Worm (Caenorhabditis elegans) whole organism, L1 larva: Measurements from ENCODE around the gene zipt-7.2.
A peak's percentile ranks its signal among the peaks of the same experiment; 100 is the strongest.

Source experiments
- F16B12.6 ChIP-seq: fragments of 150-350 bp; optimal IDR thresholded peaks from 2 replicates; lab custom pipeline; 2014; ENCODE audit warnings: missing biosample characterization, missing genetic modification characterization
- Y116A8C.19 ChIP-seq: sonication (generic microtip); optimal IDR thresholded peaks from 2 replicates; lab custom pipeline; 2016; ENCODE audit warnings: missing compliant biosample characterization, missing genetic modification characterization, borderline replicate concordance
- ceh-63 ChIP-seq: fragments of 200-800 bp; sonication (Bioruptor generic); optimal IDR thresholded peaks from 2 replicates; lab custom pipeline; 2018; ENCODE audit warnings: mild to moderate bottlenecking, missing genetic modification characterization, missing compliant biosample characterization
- ceh-8 ChIP-seq: fragments of 200-800 bp; sonication (Bioruptor generic); optimal IDR thresholded peaks from 2 replicates; lab custom pipeline; 2018; ENCODE audit warnings: mild to moderate bottlenecking, missing genetic modification characterization, moderate library complexity, missing compliant biosample characterization
- ceh-82 ChIP-seq, 3 experiments: fragments of 150-350 bp in 1 of 3; sonication (generic microtip) in 2 of 3; optimal IDR thresholded peaks; 2 replicates each; lab custom pipeline; 2014 to 2017; ENCODE audit warnings: missing biosample characterization in 3 of 3, missing genetic modification characterization in 3 of 3
- ceh-88 ChIP-seq: fragments of 200-800 bp; sonication (Bioruptor generic); IDR thresholded peaks from 2 replicates; pipeline ENCODE4 v1.3.6; 2022; ENCODE audit warnings: missing genetic modification characterization, missing compliant biosample characterization
- ceh-90 ChIP-seq: sonication (generic microtip); optimal IDR thresholded peaks from 2 replicates; lab custom pipeline; 2016; ENCODE audit warnings: missing genetic modification characterization, missing compliant biosample characterization
- ces-1 ChIP-seq: fragments of 150-350 bp; optimal IDR thresholded peaks from 2 replicates; lab custom pipeline; 2014; ENCODE audit warnings: missing biosample characterization, missing genetic modification reagents, missing genetic modification characterization
- dpl-1 ChIP-seq, 3 experiments: fragments of 150-350 bp in 2 of 3; sonication (generic microtip) in 1 of 3; optimal IDR thresholded peaks; 2 replicates each; lab custom pipeline; 2014 to 2017; ENCODE audit warnings: missing biosample characterization in 3 of 3, missing genetic modification characterization in 3 of 3, missing genetic modification reagents in 3 of 3
- efl-1 ChIP-seq, 4 experiments: fragments of 150-350 bp; optimal IDR thresholded peaks in 3 of 4; peaks in 1 of 4; 1 replicate in 1 of 4; 2 replicates in 3 of 4; lab custom pipeline; 2014; ENCODE audit warnings: missing biosample characterization in 2 of 4, missing genetic modification characterization in 2 of 4, missing genetic modification reagents in 2 of 4
- egl-27 ChIP-seq, 2 experiments: fragments of 150-350 bp in 1 of 2; sonication (generic microtip); optimal IDR thresholded peaks; 3 replicates each; lab custom pipeline; 2017 to 2018; ENCODE audit warnings: missing biosample characterization in 2 of 2, missing genetic modification characterization in 2 of 2, missing genetic modification reagents in 2 of 2
- ets-5 ChIP-seq: fragments of 200-800 bp; sonication (Bioruptor generic); IDR thresholded peaks from 2 replicates; pipeline ENCODE4 v1.3.6; 2022; ENCODE audit warnings: missing genetic modification characterization, missing compliant biosample characterization
- fkh-10 ChIP-seq: sonication (generic microtip); optimal IDR thresholded peaks from 2 replicates; lab custom pipeline; 2017; ENCODE audit warnings: missing biosample characterization, missing genetic modification reagents, missing genetic modification characterization
- fkh-8 ChIP-seq: sonication (generic microtip); optimal IDR thresholded peaks from 2 replicates; lab custom pipeline; 2016; ENCODE audit warnings: mild to moderate bottlenecking, missing genetic modification characterization, missing compliant biosample characterization
- grh-1 ChIP-seq: fragments of 200-800 bp; sonication (Bioruptor generic); IDR thresholded peaks from 2 replicates; pipeline ENCODE4 v1.3.6; 2022; ENCODE audit warnings: missing genetic modification reagents, missing genetic modification characterization, missing compliant biosample characterization
- hpl-2 ChIP-seq: fragments of 150-350 bp; optimal IDR thresholded peaks from 2 replicates; lab custom pipeline; 2014; ENCODE audit warnings: missing biosample characterization, missing genetic modification reagents, missing genetic modification characterization
- irx-1 ChIP-seq: sonication (generic microtip); optimal IDR thresholded peaks from 2 replicates; lab custom pipeline; 2016; ENCODE audit warnings: missing genetic modification characterization, missing compliant biosample characterization
- lin-14 ChIP-seq: fragments of 200-800 bp; sonication (Bioruptor generic); optimal IDR thresholded peaks from 2 replicates; lab custom pipeline; 2018; ENCODE audit warnings: mild to moderate bottlenecking, missing genetic modification characterization, moderate library complexity, missing compliant biosample characterization
- lin-35 ChIP-seq, 2 experiments: fragments of 150-350 bp; optimal IDR thresholded peaks; 2 replicates each; lab custom pipeline; 2014; ENCODE audit warnings: missing biosample characterization in 2 of 2, missing genetic modification characterization in 2 of 2, missing genetic modification reagents in 2 of 2
- lin-39 ChIP-seq: fragments of 150-350 bp; optimal IDR thresholded peaks from 2 replicates; lab custom pipeline; 2014; ENCODE audit warnings: missing biosample characterization, missing genetic modification reagents, missing genetic modification characterization
- lir-3 ChIP-seq: sonication (generic microtip); optimal IDR thresholded peaks from 2 replicates; lab custom pipeline; 2016; ENCODE audit warnings: mild to moderate bottlenecking, missing genetic modification characterization, moderate library complexity, missing compliant biosample characterization; ENCODE audit not compliant: poor library complexity
- mab-9 ChIP-seq: fragments of 200-800 bp; sonication (Bioruptor generic); IDR thresholded peaks from 2 replicates; pipeline ENCODE4 v1.3.6; 2022; ENCODE audit warnings: missing genetic modification reagents, missing genetic modification characterization, missing compliant biosample characterization
- mdl-1 ChIP-seq, 2 experiments: fragments of 150-350 bp; optimal IDR thresholded peaks; 2 replicates each; lab custom pipeline; 2014 to 2017; ENCODE audit warnings: missing biosample characterization in 2 of 2, missing genetic modification characterization in 2 of 2, inconsistent platforms in 1 of 2
- mep-1 ChIP-seq: fragments of 150-350 bp; optimal IDR thresholded peaks from 2 replicates; lab custom pipeline; 2014; ENCODE audit warnings: missing biosample characterization, missing genetic modification characterization
- nhr-11 ChIP-seq: fragments of 150-350 bp; optimal IDR thresholded peaks from 2 replicates; lab custom pipeline; 2014; ENCODE audit warnings: missing biosample characterization, missing genetic modification characterization
- nhr-19 ChIP-seq: fragments of 200-800 bp; sonication (Bioruptor generic); conservative IDR thresholded peaks from 2 replicates; pipeline ENCODE4 v1.3.6; 2022; ENCODE audit warnings: missing genetic modification characterization, missing compliant biosample characterization
- nhr-20 ChIP-seq: sonication (generic microtip); optimal IDR thresholded peaks from 2 replicates; lab custom pipeline; 2016; ENCODE audit warnings: mild to moderate bottlenecking, missing genetic modification characterization, missing compliant biosample characterization
- nhr-28 ChIP-seq: fragments of 150-350 bp; optimal IDR thresholded peaks from 2 replicates; lab custom pipeline; 2014; ENCODE audit warnings: missing biosample characterization, missing genetic modification characterization
- nhr-47 ChIP-seq: sonication (generic microtip); optimal IDR thresholded peaks from 2 replicates; lab custom pipeline; 2016; ENCODE audit warnings: mild to moderate bottlenecking, missing genetic modification characterization, moderate library complexity, missing compliant biosample characterization
- nhr-71 ChIP-seq: sonication (generic microtip); optimal IDR thresholded peaks from 2 replicates; lab custom pipeline; 2016; ENCODE audit warnings: mild to moderate bottlenecking, missing genetic modification characterization, moderate library complexity, missing compliant biosample characterization
- nhr-76 ChIP-seq: sonication (generic microtip); optimal IDR thresholded peaks from 2 replicates; lab custom pipeline; 2017; ENCODE audit warnings: missing biosample characterization, missing genetic modification characterization
- nhr-77 ChIP-seq: fragments of 150-350 bp; optimal IDR thresholded peaks from 2 replicates; lab custom pipeline; 2014; ENCODE audit warnings: missing biosample characterization, missing genetic modification characterization
- pag-3 ChIP-seq: sonication (generic microtip); optimal IDR thresholded peaks from 2 replicates; lab custom pipeline; 2017; ENCODE audit warnings: missing genetic modification characterization, mild to moderate bottlenecking, missing compliant biosample characterization, antibody characterized with exemption, borderline replicate concordance; ENCODE audit not compliant: insufficient read depth
- pax-3 ChIP-seq: fragments of 200-800 bp; sonication (Bioruptor generic); optimal IDR thresholded peaks from 2 replicates; lab custom pipeline; 2018; ENCODE audit warnings: mild to moderate bottlenecking, missing genetic modification characterization, moderate library complexity, missing compliant biosample characterization
- rnt-1 ChIP-seq: sonication (generic microtip); optimal IDR thresholded peaks from 2 replicates; lab custom pipeline; 2016; ENCODE audit warnings: mild to moderate bottlenecking, missing genetic modification characterization, moderate library complexity, missing compliant biosample characterization
- skn-1 ChIP-seq: fragments of 150-350 bp; optimal IDR thresholded peaks from 2 replicates; lab custom pipeline; 2014; ENCODE audit warnings: missing biosample characterization, missing genetic modification characterization
- snu-23 ChIP-seq: sonication (generic microtip); optimal IDR thresholded peaks from 2 replicates; lab custom pipeline; 2016; ENCODE audit warnings: missing genetic modification characterization, missing compliant biosample characterization
- sup-37 ChIP-seq: fragments of 200-800 bp; sonication (Bioruptor generic); optimal IDR thresholded peaks from 2 replicates; lab custom pipeline; 2018; ENCODE audit warnings: mild to moderate bottlenecking, missing genetic modification characterization, missing compliant biosample characterization
- swsn-7 ChIP-seq: sonication (generic microtip); optimal IDR thresholded peaks from 2 replicates; lab custom pipeline; 2016; ENCODE audit warnings: missing genetic modification characterization, missing compliant biosample characterization
- tbx-2 ChIP-seq: sonication (generic microtip); optimal IDR thresholded peaks from 2 replicates; lab custom pipeline; 2016; ENCODE audit warnings: missing genetic modification characterization, missing compliant biosample characterization
- unc-130 ChIP-seq: fragments of 150-350 bp; optimal IDR thresholded peaks from 2 replicates; lab custom pipeline; 2017; ENCODE audit warnings: missing biosample characterization, missing genetic modification characterization, inconsistent platforms
- unc-30 ChIP-seq: sonication (generic microtip); optimal IDR thresholded peaks from 2 replicates; lab custom pipeline; 2017; ENCODE audit warnings: missing biosample characterization, missing genetic modification characterization
- unc-62 ChIP-seq: fragments of 150-350 bp; optimal IDR thresholded peaks from 2 replicates; lab custom pipeline; 2014; ENCODE audit warnings: missing biosample characterization, missing genetic modification reagents, missing genetic modification characterization
- unc-86 ChIP-seq: sonication (generic microtip); optimal IDR thresholded peaks from 2 replicates; lab custom pipeline; 2016; ENCODE audit warnings: missing genetic modification characterization, missing compliant biosample characterization
- xbp-1 ChIP-seq: sonication (generic microtip); optimal IDR thresholded peaks from 2 replicates; lab custom pipeline; 2016; ENCODE audit warnings: missing genetic modification characterization, missing compliant biosample characterization
- zag-1 ChIP-seq: fragments of 150-350 bp; optimal IDR thresholded peaks from 2 replicates; lab custom pipeline; 2014; ENCODE audit warnings: missing biosample characterization, missing genetic modification characterization
- zip-4 ChIP-seq: fragments of 200-800 bp; sonication (Bioruptor generic); optimal IDR thresholded peaks from 2 replicates; lab custom pipeline; 2018; ENCODE audit warnings: mild to moderate bottlenecking, missing genetic modification characterization, moderate library complexity, missing compliant biosample characterization
- ztf-11 ChIP-seq, 2 experiments: sonication (generic microtip); optimal IDR thresholded peaks; 2 replicates each; lab custom pipeline; 2016 to 2017; ENCODE audit warnings: missing genetic modification characterization in 2 of 2, missing biosample characterization in 1 of 2, missing compliant biosample characterization in 1 of 2
- ztf-4 ChIP-seq: fragments of 150-350 bp; optimal IDR thresholded peaks from 2 replicates; lab custom pipeline; 2014; ENCODE audit warnings: missing biosample characterization, missing genetic modification characterization

The zipt-7.2 gene

DNA sequence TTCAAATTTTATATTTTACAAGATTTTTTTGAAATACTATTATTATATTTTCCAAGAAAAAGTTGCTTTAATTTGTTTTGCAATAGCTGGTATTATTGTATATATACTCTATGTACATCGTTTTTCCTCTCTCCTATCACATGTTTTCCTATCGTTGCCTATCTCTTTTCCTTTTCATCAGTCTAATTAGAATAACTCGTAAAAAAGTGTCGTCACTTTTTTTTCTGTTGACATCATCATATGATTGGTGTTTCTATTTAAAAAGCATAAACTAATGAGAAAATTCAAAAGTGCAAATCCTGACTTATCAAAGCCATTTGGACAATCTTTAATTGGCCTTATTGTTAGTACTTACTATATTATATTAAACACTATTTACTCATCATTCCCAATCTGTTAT, 28.3 kb upstream of the zipt-7.2 start (continued):
- peak; percentile 7 for TF ChIP-seq unc-86 (tag; lab: Kevin White, UChicago)
- TF ChIP-seq lin-14 (GFP tag; lab: Kevin White, UChicago) = peak; percentile 80
- no peak for TF ChIP-seq nhr-76
- no peak for TF ChIP-seq ets-5 (GFP tag; lab: Robert Waterston, UW)
- TF ChIP-seq ceh-88 (GFP tag; lab: Robert Waterston, UW) = no peak
- TF ChIP-seq nhr-28 (tag; lab: Kevin White, UChicago) = no peak
- no peak for TF ChIP-seq unc-30 (tag; lab: Kevin White, UChicago)
- no peak for TF ChIP-seq grh-1 (GFP tag; lab: Robert Waterston, UW)
- no peak for TF ChIP-seq sup-37 (GFP tag; lab: Kevin White, UChicago)
- peak; percentile 5 for TF ChIP-seq snu-23 (GFP tag; lab: Kevin White, UChicago)
- peak; percentile 7 for TF ChIP-seq nhr-11 (tag; lab: Kevin White, UChicago)
- TF ChIP-seq nhr-47 (tag; lab: Kevin White, UChicago) = peak; percentile 58

DNA sequence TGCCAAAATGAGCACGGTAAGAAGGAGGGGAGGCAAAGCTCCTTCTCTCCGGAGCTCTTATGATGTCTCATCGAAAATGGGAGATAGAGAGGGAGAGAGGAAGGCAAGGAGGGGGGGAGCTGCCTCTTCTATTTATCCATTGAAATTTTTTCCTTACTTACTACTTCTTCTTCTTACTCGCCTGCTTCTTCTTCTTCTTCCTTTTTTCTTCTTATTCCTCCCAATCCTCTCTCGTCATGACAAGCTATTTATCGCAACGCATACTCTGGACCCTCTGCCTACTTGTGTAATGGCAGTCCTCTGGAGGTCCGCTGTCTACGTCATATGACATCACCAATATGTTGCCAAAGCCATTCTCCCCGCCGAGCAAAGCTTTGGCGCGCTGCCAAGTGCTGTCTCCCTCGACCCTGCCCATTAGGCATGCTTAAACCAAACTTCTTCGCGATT, 27.5 kb upstream of the zipt-7.2 start:
- TF ChIP-seq nhr-19 (GFP tag; lab: Robert Waterston, UW) (peak; percentile 61), egl-27 (tag; optimal IDR thresholded peaks at IDR 0.05; lab: Kevin White, UChicago) (peak in 1 of 2 experiments; percentile 53), ztf-4 (peak; percentile 82), ceh-82 (tag; optimal IDR thresholded peaks at IDR 0.05; lab: Kevin White, UChicago) (peak; percentile 48 to 66 (median 51)), pax-3 (tag; lab: Kevin White, UChicago) (peak; percentile 69), skn-1 (tag; lab: Kevin White, UChicago) (no peak), nhr-20 (tag; lab: Kevin White, UChicago) (peak; percentile 39), Y116A8C.19 (no peak), mep-1 (tag; lab: Kevin White, UChicago) (peak; percentile 2), unc-86 (tag; lab: Kevin White, UChicago) (peak; percentile 92), lir-3 (tag; lab: Kevin White, UChicago) (peak; percentile 4), fkh-10 (GFP tag; lab: Kevin White, UChicago) (peak; percentile 86), lin-39 (tag; lab: Kevin White, UChicago) (peak; percentile 18), lin-14 (GFP tag; lab: Kevin White, UChicago) (peak; percentile 96), swsn-7 (tag; lab: Kevin White, UChicago) (peak; percentile 71), irx-1 (tag; lab: Kevin White, UChicago) (peak; percentile 38), dpl-1 (GFP tag; optimal IDR thresholded peaks at IDR 0.05; lab: Kevin White, UChicago) (peak in 2 of 3 experiments; percentile 3 to 22), nhr-77 (tag; lab: Kevin White, UChicago) (no peak), ceh-8 (peak; percentile 61), unc-130 (tag; lab: Kevin White, UChicago) (no peak), tbx-2 (tag; lab: Kevin White, UChicago) (peak; percentile 87), lin-35 (GFP tag; optimal IDR thresholded peaks at IDR 0.05; lab: Kevin White, UChicago) (peak in 1 of 2 experiments; percentile 55), F16B12.6 (tag; lab: Kevin White, UChicago) (no peak), rnt-1 (tag; lab: Kevin White, UChicago) (peak; percentile 73), ztf-11 (tag; optimal IDR thresholded peaks at IDR 0.05; lab: Kevin White, UChicago) (peak in 1 of 2 experiments; percentile 23), xbp-1 (peak; percentile 59), ceh-63 (peak; percentile 66), pag-3 (tag; lab: Kevin White, UChicago) (peak; percentile 89), nhr-47 (tag; lab: Kevin White, UChicago) (peak; percentile 83), fkh-8 (peak; percentile 79), hpl-2 (GFP tag; lab: Kevin White, UChicago) (no peak), efl-1 (optimal IDR thresholded peaks at IDR 0.05; lab: Kevin White, UChicago) (peak; percentile 41 to 43), efl-1 (GFP tag; optimal IDR thresholded peaks at IDR 0.05 in 1 of 2; lab: Kevin White, UChicago) (no peak), ceh-90 (tag; lab: Kevin White, UChicago) (no peak), zag-1 (peak; percentile 39), sup-37 (GFP tag; lab: Kevin White, UChicago) (no peak), unc-62 (GFP tag; lab: Kevin White, UChicago) (no peak), mdl-1 (tag; optimal IDR thresholded peaks at IDR 0.05; lab: Kevin White, UChicago) (peak in 1 of 2 experiments; percentile 14), zip-4 (GFP tag; lab: Kevin White, UChicago) (peak; percentile 10), mab-9 (GFP tag; lab: Robert Waterston, UW) (peak; percentile 75), ces-1 (GFP tag; lab: Kevin White, UChicago) (no peak), nhr-71 (tag; lab: Kevin White, UChicago) (peak; percentile 91)
